Worm (Caenorhabditis elegans): ENCODE measurements around the gene fbxa-76.

DNA sequence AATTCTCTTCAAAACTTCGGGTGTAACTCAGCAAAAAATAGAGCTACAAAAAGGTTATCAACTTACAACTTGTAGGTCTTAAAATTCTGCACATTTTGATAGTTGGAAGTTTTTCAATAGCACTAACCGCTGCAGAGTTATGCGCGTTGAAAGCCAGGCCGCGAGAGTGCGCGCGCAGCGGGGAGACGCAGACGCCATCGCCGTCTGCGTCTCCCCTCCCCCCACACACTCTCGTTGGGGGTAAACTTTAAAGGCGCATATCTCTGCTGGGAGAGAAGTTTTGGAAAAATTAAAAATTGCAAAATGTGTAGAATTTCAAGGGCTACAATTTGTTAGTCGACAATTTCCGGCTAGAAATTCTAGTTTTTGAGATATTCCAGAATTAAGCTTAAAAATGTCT is 19.5 kb downstream of the fbxa-76 start:
- TF ChIP-seq ets-7 (tag; optimal IDR thresholded peaks at IDR 0.05), result no peak
- TF ChIP-seq ama-1 (optimal IDR thresholded peaks at IDR 0.05), result no peak
- TF ChIP-seq pes-1 (GFP tag; IDR thresholded peaks at IDR 0.05), result no peak
- no peak for TF ChIP-seq sea-1 (GFP tag; conservative IDR thresholded peaks at IDR 0.05)
- TF ChIP-seq F13C5.2 (tag; optimal IDR thresholded peaks at IDR 0.05), result no peak

Measured in whole organism, early embryonic.